Fruit fly (Drosophila melanogaster): ENCODE data around the gene CG6293.

CG6293 gene

DNA sequence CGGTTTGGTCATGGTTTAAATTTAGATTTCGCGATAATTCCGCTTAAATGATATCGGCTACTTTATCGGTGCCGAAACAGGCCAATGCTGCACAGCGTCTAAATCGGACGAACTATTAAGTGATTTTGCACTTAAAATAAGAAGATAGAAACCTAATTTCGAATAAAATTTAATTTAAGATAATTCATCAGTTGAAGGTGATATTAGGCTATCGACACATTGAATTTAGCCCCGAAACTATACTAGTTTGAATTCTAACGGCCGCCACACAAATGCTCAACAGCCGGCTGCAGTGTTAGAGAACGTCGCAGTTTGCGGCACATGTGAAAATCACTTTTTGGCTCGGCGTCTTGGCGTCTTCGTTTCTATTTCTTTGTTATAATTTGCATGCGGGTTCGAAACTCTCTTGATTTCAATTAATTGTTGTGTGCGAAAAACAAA lies 21.4 kb upstream of the CG6293 start, which contains the start of gene sle (continued):
- TF ChIP-seq peb (GFP tag; IDR thresholded peaks at IDR 0.05) = peak; percentile 46; the same call in 1 of the 2 replicates
- no peak for TF ChIP-seq CG4328 (GFP tag; optimal IDR thresholded peaks at IDR 0.05)
- TF ChIP-seq CG17328 (GFP tag; IDR thresholded peaks at IDR 0.05) = peak; percentile 21; the same call in 1 of the 2 replicates
- no peak for TF ChIP-seq ci (GFP tag; IDR thresholded peaks at IDR 0.05)
- no peak for TF ChIP-seq B-H1 (GFP tag; IDR thresholded peaks at IDR 0.05)
- no peak for TF ChIP-seq ewg (GFP tag; optimal IDR thresholded peaks at IDR 0.05)
- no peak for TF ChIP-seq pfk (GFP tag; optimal IDR thresholded peaks at IDR 0.05)
- no peak for TF ChIP-seq CG16815 (GFP tag; optimal IDR thresholded peaks at IDR 0.05)
- no peak for TF ChIP-seq mirr (GFP tag; optimal IDR thresholded peaks at IDR 0.05)
- TF ChIP-seq crp (GFP tag; optimal IDR thresholded peaks at IDR 0.05) = peak in 1 of 2 experiments; percentile 65
- no peak for TF ChIP-seq prd (optimal IDR thresholded peaks at IDR 0.05)
- peak; percentile 54; the same call in 2 of the 3 replicates for TF ChIP-seq prd (GFP tag; IDR thresholded peaks at IDR 0.05)
- no peak for TF ChIP-seq CG11085 (GFP tag; IDR thresholded peaks at IDR 0.05)
- no peak for TF ChIP-seq Eip74EF (GFP tag; optimal IDR thresholded peaks at IDR 0.05)
- no peak for TF ChIP-seq aop (GFP tag; IDR thresholded peaks at IDR 0.05)
- TF ChIP-seq D19A (tag; optimal IDR thresholded peaks at IDR 0.05) = no peak
- TF ChIP-seq H15 (GFP tag; IDR thresholded peaks at IDR 0.05) = no peak
- peak in 1 of 2 experiments; percentile 55 for TF ChIP-seq Pdp1 (GFP tag; optimal IDR thresholded peaks at IDR 0.05)
- TF ChIP-seq psq (GFP tag; optimal IDR thresholded peaks at IDR 0.05) = no peak
- TF ChIP-seq CG10366 (GFP tag; IDR thresholded peaks at IDR 0.05) = no peak
- peak; percentile 38 for TF ChIP-seq CG8944 (GFP tag; optimal IDR thresholded peaks at IDR 0.05)
- TF ChIP-seq Ravus (GFP tag; IDR thresholded peaks at IDR 0.05) = no peak
- TF ChIP-seq BtbVII (GFP tag; optimal IDR thresholded peaks at IDR 0.05) = peak; percentile 27
- TF ChIP-seq CG8388 (GFP tag; optimal IDR thresholded peaks at IDR 0.05) = peak; percentile 19
- TF ChIP-seq CG31388 (GFP tag; optimal IDR thresholded peaks at IDR 0.05) = no peak
- no peak for TF ChIP-seq tio (GFP tag; optimal IDR thresholded peaks at IDR 0.05)
- no peak for TF ChIP-seq ato (GFP tag; IDR thresholded peaks at IDR 0.05; ENCODE audit: partially characterized antibody)
- no peak for TF ChIP-seq tll (GFP tag; optimal IDR thresholded peaks at IDR 0.05)
- no peak for TF ChIP-seq sens (GFP tag)
- peak; percentile 59 for TF ChIP-seq CG16813 (GFP tag; IDR thresholded peaks at IDR 0.05; ENCODE audit: partially characterized antibody)
- peak; percentile 99 for TF ChIP-seq Myb (GFP tag; optimal IDR thresholded peaks at IDR 0.05)
- TF ChIP-seq CG33213 (GFP tag; optimal IDR thresholded peaks at IDR 0.05) = peak; percentile 42
- TF ChIP-seq PHDP (tag; optimal IDR thresholded peaks at IDR 0.05) = no peak
- TF ChIP-seq insv (GFP tag; optimal IDR thresholded peaks at IDR 0.05) = peak in 1 of 2 experiments; percentile 27
- peak; percentile 11 for TF ChIP-seq CG12104 (GFP tag; optimal IDR thresholded peaks at IDR 0.05)
- no peak for TF ChIP-seq CG4360 (GFP tag; IDR thresholded peaks at IDR 0.05)
- TF ChIP-seq Ets97D (GFP tag; optimal IDR thresholded peaks at IDR 0.05) = peak; percentile 79
- peak; percentile 39 for TF ChIP-seq CG18619 (GFP tag; optimal IDR thresholded peaks at IDR 0.05)
- peak; percentile 86 for TF ChIP-seq Max (GFP tag; optimal IDR thresholded peaks at IDR 0.05)
- TF ChIP-seq danr (GFP tag; IDR thresholded peaks at IDR 0.05) = no peak
- TF ChIP-seq cad (GFP tag; optimal IDR thresholded peaks at IDR 0.05) = no peak
- TF ChIP-seq lmd (GFP tag; IDR thresholded peaks at IDR 0.05) = peak; percentile 17; the same call in 1 of the 2 replicates
- no peak for TF ChIP-seq GATAe (GFP tag; conservative IDR thresholded peaks at IDR 0.05)
- no peak for TF ChIP-seq CG14050 (GFP tag; IDR thresholded peaks at IDR 0.05)
- TF ChIP-seq Poxn (GFP tag; IDR thresholded peaks at IDR 0.05) = no peak
- no peak for TF ChIP-seq CG12071 (GFP tag; optimal IDR thresholded peaks at IDR 0.05)
- TF ChIP-seq usp (GFP tag; optimal IDR thresholded peaks at IDR 0.05) = no peak
- no peak for TF ChIP-seq wek (GFP tag; optimal IDR thresholded peaks at IDR 0.05)
- no peak for TF ChIP-seq HLHmδ (GFP tag; optimal IDR thresholded peaks at IDR 0.05)
- TF ChIP-seq CG1603 (tag; optimal IDR thresholded peaks at IDR 0.05) = no peak
- no peak for TF ChIP-seq CG14667 (GFP tag; IDR thresholded peaks at IDR 0.05)

Measured in whole organism, embryonic.